Fruit fly (Drosophila melanogaster): ENCODE data around the gene CG34165.

Gene CG34165

dm6 chr2L:14713467-14713866 is at the start of gene CG34165:
Gene CG34165 (plus strand): TSS chr2L:14713750.
- TF ChIP-seq EcR (GFP tag; optimal IDR thresholded peaks at IDR 0.05) (no peak), CG4496 (GFP tag; IDR thresholded peaks at IDR 0.05) (peak; percentile 44; the same call in 1 of the 3 replicates), CG32121 (GFP tag; IDR thresholded peaks at IDR 0.05) (no peak)

- no peak for TF ChIP-seq CG15710 (tag; optimal IDR thresholded peaks at IDR 0.05)
- no peak for TF ChIP-seq CG12605 (GFP tag; IDR thresholded peaks at IDR 0.05)
- no peak for TF ChIP-seq CG9948 (tag; optimal IDR thresholded peaks at IDR 0.05)
- no peak for TF ChIP-seq CG4496 (GFP tag; IDR thresholded peaks at IDR 0.05)
- no peak for TF ChIP-seq gl (tag; optimal IDR thresholded peaks at IDR 0.05)
- TF ChIP-seq Ets98B (GFP tag; IDR thresholded peaks at IDR 0.05) = no peak
- no peak for TF ChIP-seq CG32121 (GFP tag; IDR thresholded peaks at IDR 0.05)
- TF ChIP-seq fd96Ca (GFP tag; IDR thresholded peaks at IDR 0.05) = no peak
- no peak for TF ChIP-seq CG14655 (GFP tag; optimal IDR thresholded peaks at IDR 0.05)
- TF ChIP-seq Pif1B (GFP tag; optimal IDR thresholded peaks at IDR 0.05) = no peak
- TF ChIP-seq rn (GFP tag; IDR thresholded peaks at IDR 0.05) = no peak
- TF ChIP-seq CG34367 (tag; optimal IDR thresholded peaks at IDR 0.05) = no peak
- TF ChIP-seq CG8159 (tag; optimal IDR thresholded peaks at IDR 0.05) = no peak
- TF ChIP-seq CG10348 (GFP tag; IDR thresholded peaks at IDR 0.05) = no peak
- TF ChIP-seq CG13204 (GFP tag; optimal IDR thresholded peaks at IDR 0.05) = no peak
- TF ChIP-seq D1 (tag; optimal IDR thresholded peaks at IDR 0.05) = no peak
- TF ChIP-seq CG17806 (tag; optimal IDR thresholded peaks at IDR 0.05) = no peak
- TF ChIP-seq EcR (GFP tag; optimal IDR thresholded peaks at IDR 0.05) = no peak
- no peak for TF ChIP-seq CG8301 (tag; optimal IDR thresholded peaks at IDR 0.05)
Measured at dm6 chr2L:14664361-14664760, 49.2 kb upstream of the CG34165 start.

DNA sequence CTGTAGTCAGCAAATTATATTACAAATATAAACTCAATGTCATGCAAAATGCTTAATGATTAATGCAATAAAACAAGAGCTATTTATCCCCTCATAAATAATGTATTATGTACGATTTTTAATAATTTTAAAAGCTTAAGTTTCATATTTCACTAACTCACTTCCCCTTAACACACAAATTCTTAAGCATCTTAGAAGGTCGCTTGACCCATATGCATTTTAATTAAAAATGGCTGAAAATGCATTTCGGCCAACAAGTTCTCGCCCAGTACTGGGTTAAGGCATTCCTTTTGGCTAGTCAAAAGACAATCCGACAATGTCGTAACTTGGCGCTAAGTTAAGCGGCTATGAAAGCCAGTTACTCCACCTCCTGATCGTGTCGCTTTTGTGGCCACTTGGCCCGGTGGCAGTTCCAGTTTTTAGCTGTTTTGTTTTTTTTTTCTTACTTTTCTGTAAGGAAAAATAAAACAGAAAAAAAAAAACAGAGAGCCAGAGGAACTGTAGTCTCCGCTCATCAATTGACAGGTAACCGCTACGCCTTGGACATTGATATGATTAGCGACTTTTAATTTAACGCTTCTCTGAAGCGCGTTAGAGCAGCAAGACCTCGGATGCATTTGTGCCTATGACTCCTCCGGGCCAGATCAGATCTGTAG is 48.5 kb upstream of the CG34165 start:
- TF ChIP-seq CG13204 (GFP tag; optimal IDR thresholded peaks at IDR 0.05) (no peak), CG8159 (tag; optimal IDR thresholded peaks at IDR 0.05) (peak; percentile 68), Ets98B (GFP tag; IDR thresholded peaks at IDR 0.05) (peak; percentile 8; the same call in 1 of the 2 replicates), CG4496 (GFP tag; IDR thresholded peaks at IDR 0.05) (no peak), D1 (tag; optimal IDR thresholded peaks at IDR 0.05) (peak; percentile 56), EcR (GFP tag; optimal IDR thresholded peaks at IDR 0.05) (no peak), Snoo (tag; optimal IDR thresholded peaks at IDR 0.05) (no peak), CG9948 (tag; optimal IDR thresholded peaks at IDR 0.05) (peak; percentile 25), CG10348 (GFP tag; IDR thresholded peaks at IDR 0.05) (no peak), CG32121 (GFP tag; IDR thresholded peaks at IDR 0.05) (no peak), Pif1B (GFP tag; optimal IDR thresholded peaks at IDR 0.05) (no peak), gl (tag; optimal IDR thresholded peaks at IDR 0.05) (peak; percentile 65), rn (GFP tag; IDR thresholded peaks at IDR 0.05) (no peak), CG12605 (GFP tag; IDR thresholded peaks at IDR 0.05) (peak; percentile 56; the same call in 1 of the 2 replicates), CG8301 (tag; optimal IDR thresholded peaks at IDR 0.05) (no peak), CG34367 (tag; optimal IDR thresholded peaks at IDR 0.05) (no peak), fd96Ca (GFP tag; IDR thresholded peaks at IDR 0.05) (no peak), CG14655 (GFP tag; optimal IDR thresholded peaks at IDR 0.05) (no peak), CG17806 (tag; optimal IDR thresholded peaks at IDR 0.05) (no peak), CG15710 (tag; optimal IDR thresholded peaks at IDR 0.05) (peak; percentile 43), Pif1A (GFP tag; optimal IDR thresholded peaks at IDR 0.05) (peak; percentile 18)

DNA sequence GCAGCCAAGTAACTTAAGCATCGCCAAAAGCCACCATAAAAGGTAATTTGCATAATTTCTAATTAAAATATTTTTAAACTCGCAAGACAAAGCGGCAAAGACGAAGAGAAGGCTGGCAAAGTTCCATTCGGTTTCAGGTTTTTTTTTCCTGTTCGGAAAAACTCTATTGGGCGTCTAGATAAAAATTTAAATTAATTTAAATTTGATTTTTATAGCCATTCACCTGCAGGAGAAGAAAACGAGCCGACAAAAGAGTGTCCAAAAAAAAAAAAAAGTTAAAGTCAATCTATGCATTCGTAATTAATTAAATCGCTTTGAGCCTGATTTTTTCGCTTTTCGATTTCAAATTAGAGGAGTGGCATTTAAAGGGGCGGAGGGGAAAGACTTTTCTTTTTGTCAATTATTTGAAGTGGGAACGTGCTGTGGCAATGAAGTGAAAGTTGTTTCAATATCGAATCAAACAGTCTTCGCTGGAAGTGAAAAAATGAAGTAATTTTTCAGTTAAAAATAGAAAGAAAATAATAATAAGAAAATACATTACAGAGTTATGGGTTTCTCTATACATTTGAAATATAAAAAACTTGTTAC is 45.2 kb upstream of the CG34165 start:
- no peak for TF ChIP-seq CG8301 (tag; optimal IDR thresholded peaks at IDR 0.05)
- TF ChIP-seq Pif1A (GFP tag; optimal IDR thresholded peaks at IDR 0.05) = no peak
- TF ChIP-seq Snoo (tag; optimal IDR thresholded peaks at IDR 0.05) = no peak
- no peak for TF ChIP-seq rn (GFP tag; IDR thresholded peaks at IDR 0.05)
- no peak for TF ChIP-seq CG13204 (GFP tag; optimal IDR thresholded peaks at IDR 0.05)
- no peak for TF ChIP-seq Pif1B (GFP tag; optimal IDR thresholded peaks at IDR 0.05)
- no peak for TF ChIP-seq CG17806 (tag; optimal IDR thresholded peaks at IDR 0.05)
- no peak for TF ChIP-seq CG14655 (GFP tag; optimal IDR thresholded peaks at IDR 0.05)
- TF ChIP-seq Ets98B (GFP tag; IDR thresholded peaks at IDR 0.05) = no peak
- TF ChIP-seq CG9948 (tag; optimal IDR thresholded peaks at IDR 0.05) = no peak
- no peak for TF ChIP-seq CG32121 (GFP tag; IDR thresholded peaks at IDR 0.05)
- TF ChIP-seq CG10348 (GFP tag; IDR thresholded peaks at IDR 0.05) = no peak
- no peak for TF ChIP-seq CG8159 (tag; optimal IDR thresholded peaks at IDR 0.05)

- TF ChIP-seq CG32121 (GFP tag; IDR thresholded peaks at IDR 0.05) (no peak), CG15710 (tag; optimal IDR thresholded peaks at IDR 0.05) (no peak), Snoo (tag; optimal IDR thresholded peaks at IDR 0.05) (no peak), EcR (GFP tag; optimal IDR thresholded peaks at IDR 0.05) (no peak), CG8301 (tag; optimal IDR thresholded peaks at IDR 0.05) (no peak), CG34367 (tag; optimal IDR thresholded peaks at IDR 0.05) (no peak), rn (GFP tag; IDR thresholded peaks at IDR 0.05) (no peak), CG10348 (GFP tag; IDR thresholded peaks at IDR 0.05) (no peak), fd96Ca (GFP tag; IDR thresholded peaks at IDR 0.05) (no peak), CG8159 (tag; optimal IDR thresholded peaks at IDR 0.05) (no peak), CG4496 (GFP tag; IDR thresholded peaks at IDR 0.05) (no peak), CG12605 (GFP tag; IDR thresholded peaks at IDR 0.05) (no peak), Ets98B (GFP tag; IDR thresholded peaks at IDR 0.05) (no peak), Pif1A (GFP tag; optimal IDR thresholded peaks at IDR 0.05) (no peak), D1 (tag; optimal IDR thresholded peaks at IDR 0.05) (no peak), Pif1B (GFP tag; optimal IDR thresholded peaks at IDR 0.05) (no peak), CG13204 (GFP tag; optimal IDR thresholded peaks at IDR 0.05) (no peak)
Measured at dm6 chr2L:14668907-14669306, 44.6 kb upstream of the CG34165 start.

Data from whole organism, pupa.